Fruit fly (Drosophila melanogaster) whole organism, wandering third instar larva: ENCODE results near the gene CG7183.

Experiments used
- Abd-B ChIP-seq: fragments of >200 bp; optimal IDR thresholded peaks from 2 replicates; lab custom pipeline; 2017; ENCODE audit warnings: missing biosample characterization, missing genetic modification characterization
- N ChIP-seq: fragments of >200 bp; optimal IDR thresholded peaks from 2 replicates; lab custom pipeline; 2018; ENCODE audit warnings: missing biosample characterization, missing external identifiers, missing genetic modification characterization
- OdsH ChIP-seq: fragments of 200-800 bp; sonication (Bioruptor generic); optimal IDR thresholded peaks from 2 replicates; lab custom pipeline; 2016; ENCODE audit warnings: missing biosample characterization, mild to moderate bottlenecking, missing genetic modification characterization
- brk ChIP-seq: fragments of 200-800 bp; sonication (Bioruptor generic); optimal IDR thresholded peaks from 2 replicates; lab custom pipeline; 2016; ENCODE audit warnings: missing biosample characterization, mild to moderate bottlenecking, missing genetic modification characterization
- h ChIP-seq: fragments of 200-800 bp; sonication (Bioruptor generic); optimal IDR thresholded peaks from 3 replicates; lab custom pipeline; 2016; ENCODE audit warnings: missing biosample characterization, mild to moderate bottlenecking, missing genetic modification characterization
- pan ChIP-seq: fragments of >200 bp; optimal IDR thresholded peaks from 2 replicates; lab custom pipeline; 2017
- psq ChIP-seq: fragments of 200-800 bp; sonication (Bioruptor generic); optimal IDR thresholded peaks from 3 replicates; lab custom pipeline; 2017; ENCODE audit warnings: missing biosample characterization, mild to moderate bottlenecking, missing genetic modification characterization, moderate library complexity
- sage ChIP-seq: fragments of 200-800 bp; sonication (Bioruptor generic); optimal IDR thresholded peaks from 2 replicates; lab custom pipeline; 2016; ENCODE audit warnings: missing biosample characterization, mild to moderate bottlenecking, missing genetic modification characterization
- usp ChIP-seq: fragments of >200 bp; optimal IDR thresholded peaks from 2 replicates; lab custom pipeline; 2017; ENCODE audit warnings: missing biosample characterization, missing genetic modification characterization

DNA sequence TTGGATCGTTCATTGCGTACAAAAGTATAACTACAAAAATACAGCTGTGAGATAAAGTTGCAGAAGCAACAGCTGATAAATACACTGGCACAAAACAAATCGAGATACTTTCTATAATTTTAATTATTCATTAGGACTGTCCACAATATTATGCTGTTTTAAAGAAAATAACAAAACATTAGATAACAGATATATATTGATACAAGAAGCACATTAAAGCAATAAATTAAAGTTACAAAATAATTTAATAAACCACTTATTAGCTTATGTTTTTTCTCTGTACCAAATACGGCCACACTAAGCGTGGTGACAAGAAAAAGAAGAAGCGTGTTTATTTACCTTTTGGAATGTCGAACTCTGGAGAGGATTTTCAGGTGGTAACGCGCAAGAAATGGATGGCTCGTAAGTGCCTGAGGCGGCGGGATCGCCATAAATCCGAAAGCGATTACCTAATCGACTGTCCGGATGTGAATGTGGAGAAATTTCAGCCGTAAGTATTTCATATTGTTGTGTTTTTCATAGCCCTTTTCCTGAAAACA, at the start of gene CG7183, which contains the start of gene CG7988:
- TF ChIP-seq brk (GFP tag; lab: Kevin White, UChicago), result no peak
- TF ChIP-seq usp (GFP tag; lab: Kevin White, UChicago), result no peak
- TF ChIP-seq psq (GFP tag; lab: Kevin White, UChicago), result peak; percentile 95
- TF ChIP-seq h (GFP tag; lab: Kevin White, UChicago), result peak; percentile 98
- no peak for TF ChIP-seq Abd-B (GFP tag; lab: Kevin White, UChicago)
- peak; percentile 98 for TF ChIP-seq OdsH
- TF ChIP-seq sage (GFP tag; lab: Kevin White, UChicago), result no peak
- no peak for TF ChIP-seq pan (lab: Kevin White, UChicago)
- no peak for TF ChIP-seq N (GFP tag; lab: Kevin White, UChicago)
